Worm (Caenorhabditis elegans) whole organism, L3 larva: ENCODE measurements around the gene rde-12.

Experiments used
- R02D3.7 ChIP-seq: fragments of 150-350 bp; optimal IDR thresholded peaks from 2 replicates; lab custom pipeline; 2014; ENCODE audit warnings: missing biosample characterization, missing genetic modification characterization
- ceh-16 ChIP-seq: sonication (generic microtip); optimal IDR thresholded peaks from 2 replicates; lab custom pipeline; 2017; ENCODE audit warnings: missing biosample characterization, missing genetic modification characterization
- egl-27 ChIP-seq: sonication (generic microtip); optimal IDR thresholded peaks from 4 replicates; lab custom pipeline; 2017; ENCODE audit warnings: missing biosample characterization, missing genetic modification reagents, missing genetic modification characterization
- elt-2 ChIP-seq: sonication (generic microtip); optimal IDR thresholded peaks from 2 replicates; lab custom pipeline; 2016; ENCODE audit warnings: missing genetic modification reagents, mild to moderate bottlenecking, missing genetic modification characterization, missing compliant biosample characterization
- mdl-1 ChIP-seq: fragments of 150-350 bp; optimal IDR thresholded peaks from 2 replicates; lab custom pipeline; 2014; ENCODE audit warnings: missing biosample characterization, missing genetic modification characterization
- nhr-11 ChIP-seq: fragments of 150-350 bp; optimal IDR thresholded peaks from 2 replicates; lab custom pipeline; 2014; ENCODE audit warnings: missing biosample characterization, missing genetic modification characterization
- nhr-12 ChIP-seq: fragments of 150-350 bp; optimal IDR thresholded peaks from 2 replicates; lab custom pipeline; 2014; ENCODE audit warnings: missing biosample characterization, missing genetic modification characterization
- nhr-23 ChIP-seq: fragments of 150-350 bp; optimal IDR thresholded peaks from 2 replicates; lab custom pipeline; 2014; ENCODE audit warnings: missing biosample characterization, missing genetic modification reagents, missing genetic modification characterization
- sea-2 ChIP-seq: fragments of 150-350 bp; sonication (generic microtip); optimal IDR thresholded peaks from 4 replicates; lab custom pipeline; 2014; ENCODE audit warnings: missing biosample characterization, missing genetic modification reagents, missing genetic modification characterization
- snpc-4 ChIP-seq: fragments of 150-350 bp; optimal IDR thresholded peaks from 2 replicates; lab custom pipeline; 2014; ENCODE audit warnings: missing biosample characterization, missing genetic modification characterization
- zag-1 ChIP-seq: fragments of 150-350 bp; optimal IDR thresholded peaks from 2 replicates; lab custom pipeline; 2014; ENCODE audit warnings: missing biosample characterization, missing genetic modification characterization

DNA sequence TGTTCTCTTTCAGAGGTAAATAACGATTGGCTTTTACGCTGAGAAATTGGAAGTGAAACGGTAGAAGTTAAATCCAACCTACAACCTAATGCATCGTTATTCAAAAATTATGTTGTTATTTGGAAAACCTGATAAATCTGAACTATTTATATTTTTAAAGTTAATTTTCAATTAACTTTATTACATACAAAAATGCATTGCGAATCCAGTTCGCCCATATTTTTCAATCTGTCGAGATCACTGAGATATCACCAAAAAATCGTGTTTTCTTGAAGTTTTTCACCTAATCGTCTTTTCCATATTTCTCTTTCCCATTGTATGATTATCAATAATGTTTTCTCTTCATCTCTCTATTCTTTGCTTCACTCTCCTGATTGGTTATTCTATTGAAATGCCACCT lies 44.5 kb upstream of the rde-12 start, which contains the start of gene F53F4.15:
- no peak for TF ChIP-seq snpc-4
- no peak for TF ChIP-seq sea-2
- TF ChIP-seq mdl-1 (tag; lab: Kevin White, UChicago): no peak
- TF ChIP-seq zag-1: no peak
- no peak for TF ChIP-seq ceh-16 (tag; lab: Kevin White, UChicago)
- no peak for TF ChIP-seq nhr-12
- no peak for TF ChIP-seq nhr-23 (tag; lab: Kevin White, UChicago)
- no peak for TF ChIP-seq R02D3.7 (tag; lab: Kevin White, UChicago)
- TF ChIP-seq egl-27 (tag; lab: Kevin White, UChicago): no peak
- TF ChIP-seq nhr-11 (tag; lab: Kevin White, UChicago): no peak
- TF ChIP-seq elt-2 (tag; lab: Kevin White, UChicago): no peak
